Fruit fly (Drosophila melanogaster) whole organism, embryonic: ENCODE measurements around the gene inaE.

Experiments used
- C15 ChIP-seq: fragments of 200-800 bp; sonication (Bioruptor generic); IDR thresholded peaks from 3 replicates; pipeline ENCODE4 v1.3.6; 2022; ENCODE audit warnings: missing biosample characterization, missing genetic modification characterization
- CG10321 ChIP-seq: fragments of 200-800 bp; sonication (Bioruptor generic); IDR thresholded peaks from 2 replicates; pipeline ENCODE4 v1.3.6; 2022; ENCODE audit warnings: missing biosample characterization, missing genetic modification characterization
- CG9876 ChIP-seq: fragments of 200-800 bp; sonication (Bioruptor generic); optimal IDR thresholded peaks from 2 replicates; lab custom pipeline; 2016; ENCODE audit warnings: missing biosample characterization, missing genetic modification characterization
- MBD-R2 ChIP-seq: fragments of 200-800 bp; sonication (Bioruptor generic); IDR thresholded peaks from 2 replicates; pipeline ENCODE4 v1.3.6; 2022; ENCODE audit warnings: missing biosample characterization, missing genetic modification characterization
- wdn ChIP-seq: fragments of 200-800 bp; sonication (Bioruptor generic); IDR thresholded peaks from 2 replicates; pipeline ENCODE4 v1.3.6; 2022; ENCODE audit warnings: missing biosample characterization, missing genetic modification characterization

- TF ChIP-seq CG10321 (GFP tag; lab: Robert Waterston, UW): no peak
- TF ChIP-seq C15 (GFP tag; lab: Robert Waterston, UW): no peak
- peak; percentile 60 for TF ChIP-seq MBD-R2 (GFP tag; lab: Robert Waterston, UW)
- no peak for TF ChIP-seq CG9876
- no peak for TF ChIP-seq wdn (GFP tag; lab: Robert Waterston, UW)
Observed at dm6 chrX:13756776-13757312, 26.7 kb upstream of the inaE start, which contains the start of the genes CG32625 and Rtc1.
